Worm (Caenorhabditis elegans): ENCODE measurements around the gene Y32F6A.4.

The Y32F6A.4 gene

ce11 chrV:10466607-10467092 lies 32.8 kb upstream of the Y32F6A.4 start (continued):
- TF ChIP-seq cebp-1 (GFP tag; IDR thresholded peaks at IDR 0.05) (no peak), cebp-1 (tag; optimal IDR thresholded peaks at IDR 0.05) (peak; percentile 85), nfya-1 (tag; optimal IDR thresholded peaks at IDR 0.05; ENCODE audit: borderline replicate concordance, insufficient read depth) (no peak), Y67H2A.10 (GFP tag; conservative IDR thresholded peaks at IDR 0.05) (0 out of 2 replicates have a peak, but pooled peaks have one; percentile 39), attf-3 (GFP tag; conservative IDR thresholded peaks at IDR 0.05) (no peak), mcd-1 (GFP tag; IDR thresholded peaks at IDR 0.05) (peak; percentile 67; the same call in 1 of the 2 replicates), madf-8 (GFP tag; conservative IDR thresholded peaks at IDR 0.05) (no peak), F57A8.1 (GFP tag; optimal IDR thresholded peaks at IDR 0.05) (no peak), pha-4 (tag; optimal IDR thresholded peaks at IDR 0.05) (peak; percentile 35), K11D2.4 (GFP tag; IDR thresholded peaks at IDR 0.05) (peak; percentile 90), F10E7.11 (tag; optimal IDR thresholded peaks at IDR 0.05) (no peak), nhr-120 (GFP tag; IDR thresholded peaks at IDR 0.05) (no peak), ztf-22 (GFP tag; optimal IDR thresholded peaks at IDR 0.05) (no peak), nhr-80 (tag; optimal IDR thresholded peaks at IDR 0.05) (peak; percentile 64), unc-62 (GFP tag; optimal IDR thresholded peaks at IDR 0.05) (peak; percentile 9), nhr-27 (tag; optimal IDR thresholded peaks at IDR 0.05) (no peak), C17E4.6 (GFP tag; IDR thresholded peaks at IDR 0.05) (no peak)

ce11 chrV:10465478-10465877 lies 31.6 kb upstream of the Y32F6A.4 start:
- TF ChIP-seq B0336.3 (GFP tag; IDR thresholded peaks at IDR 0.05) = no peak
- TF ChIP-seq K12H6.12 (tag; optimal IDR thresholded peaks at IDR 0.05) = no peak
- no peak for TF ChIP-seq B0261.1 (tag; optimal IDR thresholded peaks at IDR 0.05)
- TF ChIP-seq attf-6 (GFP tag; IDR thresholded peaks at IDR 0.05) = no peak
- no peak for TF ChIP-seq lir-1 (GFP tag; conservative IDR thresholded peaks at IDR 0.05)
- TF ChIP-seq tlf-1 (GFP tag; optimal IDR thresholded peaks at IDR 0.05) = no peak

- no peak for TF ChIP-seq madf-10 (tag; optimal IDR thresholded peaks at IDR 0.05)
- TF ChIP-seq somi-1 (GFP tag; optimal IDR thresholded peaks at IDR 0.05) = no peak
- no peak for TF ChIP-seq mel-28 (tag; optimal IDR thresholded peaks at IDR 0.05; ENCODE audit: borderline replicate concordance)
- TF ChIP-seq B0019.2 (GFP tag; conservative IDR thresholded peaks at IDR 0.05) = no peak
- TF ChIP-seq die-1 (tag; optimal IDR thresholded peaks at IDR 0.05) = no peak
- TF ChIP-seq sdz-38 (tag; optimal IDR thresholded peaks at IDR 0.05) = no peak
- no peak for TF ChIP-seq ekl-4 (GFP tag; IDR thresholded peaks at IDR 0.05)
- no peak for TF ChIP-seq Y53F4B.3 (GFP tag; IDR thresholded peaks at IDR 0.05)
- TF ChIP-seq ccch-3 (GFP tag; optimal IDR thresholded peaks at IDR 0.05) = no peak
- TF ChIP-seq Y79H2A.3 (GFP tag; conservative IDR thresholded peaks at IDR 0.05) = no peak
- no peak for TF ChIP-seq ztf-26 (tag; optimal IDR thresholded peaks at IDR 0.05)
- TF ChIP-seq snpc-3.4 (tag; optimal IDR thresholded peaks at IDR 0.05) = no peak
Observed at ce11 chrV:10464746-10465145, 30.9 kb upstream of the Y32F6A.4 start.

ce11 chrV:10464160-10464559 lies 30.3 kb upstream of the Y32F6A.4 start:
- TF ChIP-seq atf-7 (tag; optimal IDR thresholded peaks at IDR 0.05) (no peak), snpc-4 (GFP tag; optimal IDR thresholded peaks at IDR 0.05) (no peak), snpc-4 (tag; optimal IDR thresholded peaks at IDR 0.05) (no peak), F33H1.4 (GFP tag; IDR thresholded peaks at IDR 0.05) (no peak), Y53F4B.3 (GFP tag; IDR thresholded peaks at IDR 0.05) (no peak), mes-4 (tag; optimal IDR thresholded peaks at IDR 0.05) (no peak), attf-6 (GFP tag; IDR thresholded peaks at IDR 0.05) (no peak), nfya-2 (GFP tag; IDR thresholded peaks at IDR 0.05) (no peak), cebp-1 (GFP tag; IDR thresholded peaks at IDR 0.05) (no peak), cebp-1 (tag; optimal IDR thresholded peaks at IDR 0.05) (no peak), F57C9.4 (tag; optimal IDR thresholded peaks at IDR 0.05) (no peak), T07F8.4 (tag; optimal IDR thresholded peaks at IDR 0.05) (no peak), F37B4.10 (GFP tag; IDR thresholded peaks at IDR 0.05) (no peak), F52B5.7 (tag; optimal IDR thresholded peaks at IDR 0.05) (no peak), let-526 (GFP tag; IDR thresholded peaks at IDR 0.05) (no peak)

Data from whole organism, young adult.